Worm (Caenorhabditis elegans) whole organism, mixed stage, embryonic: ENCODE measurements around the gene nkat-1.

ENCODE experiments used
- elt-1 ChIP-seq: sonication (generic microtip); optimal IDR thresholded peaks from 2 replicates; lab custom pipeline; 2017; ENCODE audit warnings: missing genetic modification characterization, mild to moderate bottlenecking, missing compliant biosample characterization, antibody characterized with exemption, moderate library complexity, borderline replicate concordance; ENCODE audit not compliant: insufficient read depth
- lin-13 ChIP-seq: fragments of 150-350 bp; optimal IDR thresholded peaks from 2 replicates; lab custom pipeline; 2014; ENCODE audit warnings: missing biosample characterization, missing genetic modification characterization
- nhr-12 ChIP-seq: fragments of 150-350 bp; optimal IDR thresholded peaks from 2 replicates; lab custom pipeline; 2014; ENCODE audit warnings: missing biosample characterization, missing genetic modification characterization
- snpc-4 ChIP-seq: fragments of 150-350 bp; optimal IDR thresholded peaks from 2 replicates; lab custom pipeline; 2014; ENCODE audit warnings: missing biosample characterization, missing genetic modification characterization

DNA sequence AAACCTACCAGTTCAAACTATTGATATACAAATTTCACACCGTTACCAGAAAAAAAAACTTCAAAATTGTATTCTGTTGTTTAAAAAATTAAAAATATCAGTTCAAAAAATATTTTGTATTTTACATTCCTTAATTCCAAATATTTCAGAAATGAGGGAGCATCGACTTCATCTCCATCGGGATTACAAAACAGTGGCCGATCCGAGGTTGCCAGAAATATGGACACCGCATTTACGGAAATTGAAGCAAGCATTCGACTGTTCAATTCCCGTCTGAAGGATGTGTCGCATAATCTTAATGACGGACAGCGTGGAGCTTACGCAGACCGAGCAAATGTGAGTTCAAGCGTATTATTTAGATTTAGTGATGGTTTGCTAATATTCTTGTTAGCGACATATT is 7.3 kb downstream of the nkat-1 start:
- TF ChIP-seq nhr-12: no peak
- no peak for TF ChIP-seq elt-1 (tag; lab: Kevin White, UChicago)
- TF ChIP-seq snpc-4 (tag; lab: Kevin White, UChicago): no peak
- TF ChIP-seq lin-13 (tag; lab: Kevin White, UChicago): no peak
